ENCODE assay signal across 1 fruit fly cellular context in the genomic region with DNA sequence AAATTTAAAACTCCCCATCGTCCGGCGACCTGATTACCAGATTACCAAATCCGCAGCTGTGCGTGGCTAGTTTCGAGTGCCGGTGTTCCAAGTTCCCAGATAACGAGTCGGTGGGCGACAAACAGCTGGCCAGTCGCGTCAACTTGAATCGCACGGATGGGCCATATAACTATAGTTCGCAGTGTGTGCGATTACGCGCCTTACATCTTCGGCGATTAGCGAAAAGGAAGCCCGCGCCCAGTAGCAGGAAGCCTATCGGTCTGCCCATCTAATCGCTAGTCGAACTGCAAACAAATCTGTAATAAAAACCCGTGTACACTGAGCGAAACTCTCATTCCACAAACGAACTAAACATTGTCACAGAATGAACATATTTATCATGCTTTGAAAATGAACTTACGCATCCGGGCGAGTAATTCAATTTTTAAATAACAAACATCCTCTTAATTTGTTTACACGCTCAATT.
A peak's percentile ranks its signal among the peaks of the same experiment; 100 is the strongest.
TF ChIP-seq lines count a peak whose summit lies in the region.

No protein-coding gene starts in this region.

TF ChIP-seq in whole organism, embryonic, 481 proteins besides CTCF, POLR2A, EP300 and RAD21 (continued from another document):
- peak in 1 of 2 experiments; percentile 33 for TF ChIP-seq crp (GFP tag; optimal IDR thresholded peaks at IDR 0.05; lab: Kevin White, UChicago)
- TF ChIP-seq Hey (tag; optimal IDR thresholded peaks at IDR 0.05; lab: Kevin White, UChicago) = peak; percentile 44
- no peak for TF ChIP-seq CG3838 (GFP tag; optimal IDR thresholded peaks at IDR 0.05; lab: Kevin White, UChicago)
- no peak for TF ChIP-seq CG31365 (tag; optimal IDR thresholded peaks at IDR 0.05; lab: Kevin White, UChicago)
- no peak for TF ChIP-seq Sin3A (optimal IDR thresholded peaks at IDR 0.05; lab: Kevin White, UChicago)
- peak; percentile 2 for TF ChIP-seq CG18262 (tag; optimal IDR thresholded peaks at IDR 0.05; lab: Kevin White, UChicago)
- TF ChIP-seq CG18599 (GFP tag; optimal IDR thresholded peaks at IDR 0.05; lab: Kevin White, UChicago) = peak; percentile 32
- TF ChIP-seq lilli (GFP tag; optimal IDR thresholded peaks at IDR 0.05; lab: Kevin White, UChicago) = peak; percentile 35
- 0 out of 3 replicates have a peak, but pooled peaks have one; percentile 42 for TF ChIP-seq Dbx (GFP tag; IDR thresholded peaks at IDR 0.05; lab: Robert Waterston, UW)
- TF ChIP-seq HmgZ (tag; optimal IDR thresholded peaks at IDR 0.05; lab: Kevin White, UChicago) = no peak
- no peak for TF ChIP-seq CG33557 (GFP tag; optimal IDR thresholded peaks at IDR 0.05; lab: Kevin White, UChicago)
- no peak for TF ChIP-seq CG13287 (GFP tag; IDR thresholded peaks at IDR 0.05; lab: Robert Waterston, UW; ENCODE audit: partially characterized antibody)
- TF ChIP-seq amos (GFP tag; IDR thresholded peaks at IDR 0.05; lab: Robert Waterston, UW; ENCODE audit: partially characterized antibody) = no peak
- peak; percentile 80 for TF ChIP-seq Med (GFP tag; lab: Kevin White, UChicago)
- TF ChIP-seq CG6765 (GFP tag; optimal IDR thresholded peaks at IDR 0.05; lab: Kevin White, UChicago) = peak; percentile 0
- TF ChIP-seq CG12155 (GFP tag; optimal IDR thresholded peaks at IDR 0.05; lab: Kevin White, UChicago) = no peak
- no peak for TF ChIP-seq Fer1 (GFP tag; optimal IDR thresholded peaks at IDR 0.05; lab: Kevin White, UChicago)
- peak; percentile 41 for TF ChIP-seq CG3281 (GFP tag; optimal IDR thresholded peaks at IDR 0.05; lab: Kevin White, UChicago)
- TF ChIP-seq CG8290 (GFP tag; optimal IDR thresholded peaks at IDR 0.05; lab: Kevin White, UChicago) = no peak
- TF ChIP-seq CG8290 (tag; optimal IDR thresholded peaks at IDR 0.05; lab: Kevin White, UChicago) = peak in 1 of 2 experiments; percentile 22
- TF ChIP-seq CG11456 (GFP tag; IDR thresholded peaks at IDR 0.05; lab: Robert Waterston, UW) = no peak
- no peak for TF ChIP-seq nom (GFP tag; optimal IDR thresholded peaks at IDR 0.05; lab: Kevin White, UChicago)
- no peak for TF ChIP-seq trem (tag; optimal IDR thresholded peaks at IDR 0.05; lab: Kevin White, UChicago)
- TF ChIP-seq Ets97D (GFP tag; optimal IDR thresholded peaks at IDR 0.05; lab: Kevin White, UChicago) = no peak
- TF ChIP-seq dmrt11E (tag; optimal IDR thresholded peaks at IDR 0.05; lab: Kevin White, UChicago) = no peak
- no peak for TF ChIP-seq CG11723 (GFP tag; optimal IDR thresholded peaks at IDR 0.05; lab: Kevin White, UChicago)
- TF ChIP-seq ind (GFP tag; optimal IDR thresholded peaks at IDR 0.05; lab: Kevin White, UChicago) = peak; percentile 13
- TF ChIP-seq Pdp1 (GFP tag; optimal IDR thresholded peaks at IDR 0.05; lab: Kevin White, UChicago) = peak in 1 of 2 experiments; percentile 44
- TF ChIP-seq CG10654 (GFP tag; optimal IDR thresholded peaks at IDR 0.05; lab: Kevin White, UChicago) = no peak
- peak; percentile 86 for TF ChIP-seq sug (tag; optimal IDR thresholded peaks at IDR 0.05; lab: Kevin White, UChicago)
- TF ChIP-seq Sry-β (GFP tag; optimal IDR thresholded peaks at IDR 0.05; lab: Kevin White, UChicago) = no peak
- no peak for TF ChIP-seq Trl (optimal IDR thresholded peaks at IDR 0.05; lab: Kevin White, UChicago)
- TF ChIP-seq Trl (GFP tag; optimal IDR thresholded peaks at IDR 0.05; lab: Kevin White, UChicago) = no peak
- no peak for TF ChIP-seq grau (tag; optimal IDR thresholded peaks at IDR 0.05; lab: Kevin White, UChicago)
- TF ChIP-seq pfk (GFP tag; optimal IDR thresholded peaks at IDR 0.05; lab: Kevin White, UChicago) = peak; percentile 53
- no peak for TF ChIP-seq z (GFP tag; IDR thresholded peaks at IDR 0.05; lab: Robert Waterston, UW)
- TF ChIP-seq ato (GFP tag; IDR thresholded peaks at IDR 0.05; lab: Robert Waterston, UW; ENCODE audit: partially characterized antibody) = 0 out of 2 replicates have a peak, but pooled peaks have one; percentile 9
- no peak for TF ChIP-seq sob (GFP tag; IDR thresholded peaks at IDR 0.05; lab: Robert Waterston, UW)
- TF ChIP-seq chm (GFP tag; IDR thresholded peaks at IDR 0.05; lab: Robert Waterston, UW) = no peak
- TF ChIP-seq chif (GFP tag; optimal IDR thresholded peaks at IDR 0.05; lab: Kevin White, UChicago) = peak in 1 of 2 experiments; percentile 27
- TF ChIP-seq Antp (GFP tag; optimal IDR thresholded peaks at IDR 0.05; lab: Kevin White, UChicago) = no peak
- peak; percentile 49 for TF ChIP-seq cwo (GFP tag; optimal IDR thresholded peaks at IDR 0.05; lab: Kevin White, UChicago)
- peak; percentile 54 for TF ChIP-seq CG34376 (GFP tag; optimal IDR thresholded peaks at IDR 0.05; lab: Kevin White, UChicago)
- TF ChIP-seq gcm2 (GFP tag; optimal IDR thresholded peaks at IDR 0.05; lab: Kevin White, UChicago) = no peak
- TF ChIP-seq C15 (GFP tag; IDR thresholded peaks at IDR 0.05; lab: Robert Waterston, UW) = no peak
- TF ChIP-seq Dll (GFP tag; IDR thresholded peaks at IDR 0.05; lab: Robert Waterston, UW; ENCODE audit: partially characterized antibody) = 0 out of 4 replicates have a peak, but pooled peaks have one; percentile 9
- TF ChIP-seq H15 (GFP tag; IDR thresholded peaks at IDR 0.05; lab: Robert Waterston, UW) = no peak
- no peak for TF ChIP-seq Poxn (GFP tag; IDR thresholded peaks at IDR 0.05; lab: Robert Waterston, UW)
- no peak for TF ChIP-seq zen2 (GFP tag; IDR thresholded peaks at IDR 0.05; lab: Robert Waterston, UW; ENCODE audit: partially characterized antibody)
- TF ChIP-seq CG14965 (GFP tag; optimal IDR thresholded peaks at IDR 0.05; lab: Kevin White, UChicago; ENCODE audit: borderline replicate concordance) = no peak
- no peak for TF ChIP-seq CG1832 (GFP tag; optimal IDR thresholded peaks at IDR 0.05; lab: Kevin White, UChicago)
- TF ChIP-seq dmrt99B (tag; optimal IDR thresholded peaks at IDR 0.05; lab: Kevin White, UChicago) = no peak
- no peak for TF ChIP-seq CG5245 (GFP tag; optimal IDR thresholded peaks at IDR 0.05; lab: Kevin White, UChicago)
- no peak for TF ChIP-seq CG13424 (tag; optimal IDR thresholded peaks at IDR 0.05; lab: Kevin White, UChicago)
- no peak for TF ChIP-seq CrebB (tag; optimal IDR thresholded peaks at IDR 0.05; lab: Kevin White, UChicago)
- peak; percentile 22 for TF ChIP-seq Hmr (GFP tag; optimal IDR thresholded peaks at IDR 0.05; lab: Kevin White, UChicago)
- TF ChIP-seq prd (optimal IDR thresholded peaks at IDR 0.05; lab: Kevin White, UChicago) = no peak
- TF ChIP-seq prd (GFP tag; IDR thresholded peaks at IDR 0.05; lab: Robert Waterston, UW) = peak; percentile 15; the same call in 1 of the 3 replicates
- TF ChIP-seq CG10321 (GFP tag; IDR thresholded peaks at IDR 0.05; lab: Robert Waterston, UW) = no peak
- TF ChIP-seq Dip2 (GFP tag; IDR thresholded peaks at IDR 0.05; lab: Robert Waterston, UW) = no peak
- peak; percentile 38 for TF ChIP-seq zfh2 (GFP tag; optimal IDR thresholded peaks at IDR 0.05; lab: Kevin White, UChicago)
- TF ChIP-seq stwl (tag; optimal IDR thresholded peaks at IDR 0.05; lab: Kevin White, UChicago) = no peak
- TF ChIP-seq CG5953 (GFP tag; IDR thresholded peaks at IDR 0.05; lab: Robert Waterston, UW) = 0 out of 2 replicates have a peak, but pooled peaks have one; percentile 42
- TF ChIP-seq Side (GFP tag; optimal IDR thresholded peaks at IDR 0.05; lab: Kevin White, UChicago) = no peak
- TF ChIP-seq NfI (GFP tag; optimal IDR thresholded peaks at IDR 0.05; lab: Kevin White, UChicago) = no peak
- TF ChIP-seq CG3847 (GFP tag; IDR thresholded peaks at IDR 0.05; lab: Robert Waterston, UW) = no peak
- peak; percentile 15 for TF ChIP-seq CG7839 (tag; optimal IDR thresholded peaks at IDR 0.05; lab: Kevin White, UChicago)
- no peak for TF ChIP-seq sqz (GFP tag; optimal IDR thresholded peaks at IDR 0.05; lab: Kevin White, UChicago)
- peak; percentile 41; the same call in 1 of the 3 replicates for TF ChIP-seq row (GFP tag; IDR thresholded peaks at IDR 0.05; lab: Robert Waterston, UW)
- peak; percentile 9 for TF ChIP-seq eyg (GFP tag; optimal IDR thresholded peaks at IDR 0.05; lab: Kevin White, UChicago)
- TF ChIP-seq bsh (GFP tag; optimal IDR thresholded peaks at IDR 0.05; lab: Kevin White, UChicago) = no peak
- no peak for TF ChIP-seq Ada2b (GFP tag; IDR thresholded peaks at IDR 0.05; lab: Robert Waterston, UW)
- no peak for TF ChIP-seq Hr78 (GFP tag; optimal IDR thresholded peaks at IDR 0.05; lab: Kevin White, UChicago)
- peak; percentile 16 for TF ChIP-seq Myb (GFP tag; optimal IDR thresholded peaks at IDR 0.05; lab: Kevin White, UChicago)
- TF ChIP-seq lov (optimal IDR thresholded peaks at IDR 0.05; lab: Kevin White, UChicago) = no peak
- TF ChIP-seq lov (GFP tag; IDR thresholded peaks at IDR 0.05; lab: Robert Waterston, UW) = no peak
- no peak for TF ChIP-seq Ets65A (GFP tag; lab: Kevin White, UChicago)
- TF ChIP-seq CG12391 (tag; optimal IDR thresholded peaks at IDR 0.05; lab: Kevin White, UChicago) = peak; percentile 4
- TF ChIP-seq Lhr (GFP tag; optimal IDR thresholded peaks at IDR 0.05; lab: Kevin White, UChicago) = no peak
- TF ChIP-seq so (GFP tag; IDR thresholded peaks at IDR 0.05; lab: Robert Waterston, UW) = 0 out of 3 replicates have a peak, but pooled peaks have one; percentile 24
- no peak for TF ChIP-seq CG9727 (GFP tag; optimal IDR thresholded peaks at IDR 0.05; lab: Kevin White, UChicago)
- no peak for TF ChIP-seq dysf (GFP tag; IDR thresholded peaks at IDR 0.05; lab: Robert Waterston, UW)
- TF ChIP-seq CG8765 (GFP tag; IDR thresholded peaks at IDR 0.05; lab: Robert Waterston, UW) = 0 out of 2 replicates have a peak, but pooled peaks have one; percentile 18
- peak; percentile 20 for TF ChIP-seq CG6813 (GFP tag; optimal IDR thresholded peaks at IDR 0.05; lab: Kevin White, UChicago)
- TF ChIP-seq ATbp (GFP tag; optimal IDR thresholded peaks at IDR 0.05; lab: Kevin White, UChicago) = no peak
- TF ChIP-seq croc (GFP tag; conservative IDR thresholded peaks at IDR 0.05; lab: Robert Waterston, UW) = no peak
- 0 out of 2 replicates have a peak, but pooled peaks have one; percentile 20 for TF ChIP-seq CG9932 (GFP tag; IDR thresholded peaks at IDR 0.05; lab: Robert Waterston, UW)
- peak; percentile 80 for TF ChIP-seq exex (tag; optimal IDR thresholded peaks at IDR 0.05; lab: Kevin White, UChicago)
- no peak for TF ChIP-seq tna (GFP tag; IDR thresholded peaks at IDR 0.05; lab: Robert Waterston, UW; ENCODE audit: partially characterized antibody)
- TF ChIP-seq CG15479 (GFP tag; optimal IDR thresholded peaks at IDR 0.05; lab: Kevin White, UChicago) = peak; percentile 84
- TF ChIP-seq pros (GFP tag; optimal IDR thresholded peaks at IDR 0.05; lab: Kevin White, UChicago) = no peak
- TF ChIP-seq slou (GFP tag; optimal IDR thresholded peaks at IDR 0.05; lab: Kevin White, UChicago) = no peak
- TF ChIP-seq Neu2 (GFP tag; optimal IDR thresholded peaks at IDR 0.05; lab: Kevin White, UChicago; ENCODE audit: borderline replicate concordance) = no peak
- peak; percentile 50 for TF ChIP-seq slbo (GFP tag; IDR thresholded peaks at IDR 0.05; lab: Robert Waterston, UW)
- 0 out of 3 replicates have a peak, but pooled peaks have one; percentile 12 for TF ChIP-seq Aef1 (GFP tag; IDR thresholded peaks at IDR 0.05; lab: Robert Waterston, UW)
- TF ChIP-seq dpn (GFP tag; optimal IDR thresholded peaks at IDR 0.05; lab: Kevin White, UChicago) = peak; percentile 22 to 31
- no peak for TF ChIP-seq Hmx (GFP tag; optimal IDR thresholded peaks at IDR 0.05; lab: Kevin White, UChicago)
- TF ChIP-seq HLH54F (GFP tag; optimal IDR thresholded peaks at IDR 0.05; lab: Kevin White, UChicago) = peak; percentile 46
- TF ChIP-seq CG9797 (GFP tag; optimal IDR thresholded peaks at IDR 0.05; lab: Kevin White, UChicago) = no peak
- no peak for TF ChIP-seq CG11093 (GFP tag; IDR thresholded peaks at IDR 0.05; lab: Robert Waterston, UW)
- TF ChIP-seq CG1233 (GFP tag; optimal IDR thresholded peaks at IDR 0.05; lab: Kevin White, UChicago) = no peak
- TF ChIP-seq CG6654 (GFP tag; optimal IDR thresholded peaks at IDR 0.05; lab: Kevin White, UChicago) = no peak
- TF ChIP-seq Deaf1 (tag; optimal IDR thresholded peaks at IDR 0.05; lab: Kevin White, UChicago) = no peak
- TF ChIP-seq Gug (GFP tag; IDR thresholded peaks at IDR 0.05; lab: Robert Waterston, UW) = peak; percentile 24; the same call in 1 of the 4 replicates
- peak; percentile 33 for TF ChIP-seq zf30C (GFP tag; optimal IDR thresholded peaks at IDR 0.05; lab: Kevin White, UChicago)
- TF ChIP-seq gem (tag; optimal IDR thresholded peaks at IDR 0.05; lab: Kevin White, UChicago) = peak; percentile 21
- TF ChIP-seq hbn (GFP tag; IDR thresholded peaks at IDR 0.05; lab: Robert Waterston, UW; ENCODE audit: partially characterized antibody) = no peak
TF ChIP-seq in whole organism, embryonic: peak in this region for 47.
